Worm (Caenorhabditis elegans) whole organism, mixed stage, embryonic: ENCODE measurements around the gene lbp-2.

Experiments
- ceh-83 ChIP-seq: fragments of 200-800 bp; sonication (Bioruptor generic); optimal IDR thresholded peaks from 2 replicates; lab custom pipeline; 2018; ENCODE audit warnings: mild to moderate bottlenecking, missing genetic modification characterization, missing compliant biosample characterization
- ces-1 ChIP-seq: fragments of 150-350 bp; optimal IDR thresholded peaks from 2 replicates; lab custom pipeline; 2014; ENCODE audit warnings: missing biosample characterization, missing genetic modification reagents, missing genetic modification characterization
- elt-1 ChIP-seq: sonication (generic microtip); optimal IDR thresholded peaks from 2 replicates; lab custom pipeline; 2017; ENCODE audit warnings: missing genetic modification characterization, mild to moderate bottlenecking, missing compliant biosample characterization, antibody characterized with exemption, moderate library complexity, borderline replicate concordance; ENCODE audit not compliant: insufficient read depth
- hlh-1 ChIP-seq: fragments of 150-350 bp; optimal IDR thresholded peaks from 2 replicates; lab custom pipeline; 2014; ENCODE audit warnings: missing biosample characterization, missing genetic modification reagents, missing genetic modification characterization
- nhr-76 ChIP-seq: sonication (generic microtip); optimal IDR thresholded peaks from 2 replicates; lab custom pipeline; 2017; ENCODE audit warnings: missing biosample characterization, missing genetic modification characterization
- pha-4 ChIP-seq: fragments of 150-350 bp; optimal IDR thresholded peaks from 2 replicates; lab custom pipeline; 2018; ENCODE audit warnings: missing biosample characterization, missing genetic modification reagents, missing genetic modification characterization
- unc-39 ChIP-seq: fragments of 150-350 bp; optimal IDR thresholded peaks from 2 replicates; lab custom pipeline; 2014; ENCODE audit warnings: missing biosample characterization, missing genetic modification characterization
- ztf-11 ChIP-seq: fragments of 150-350 bp; optimal IDR thresholded peaks from 2 replicates; lab custom pipeline; 2014; ENCODE audit warnings: missing biosample characterization, missing genetic modification characterization

DNA sequence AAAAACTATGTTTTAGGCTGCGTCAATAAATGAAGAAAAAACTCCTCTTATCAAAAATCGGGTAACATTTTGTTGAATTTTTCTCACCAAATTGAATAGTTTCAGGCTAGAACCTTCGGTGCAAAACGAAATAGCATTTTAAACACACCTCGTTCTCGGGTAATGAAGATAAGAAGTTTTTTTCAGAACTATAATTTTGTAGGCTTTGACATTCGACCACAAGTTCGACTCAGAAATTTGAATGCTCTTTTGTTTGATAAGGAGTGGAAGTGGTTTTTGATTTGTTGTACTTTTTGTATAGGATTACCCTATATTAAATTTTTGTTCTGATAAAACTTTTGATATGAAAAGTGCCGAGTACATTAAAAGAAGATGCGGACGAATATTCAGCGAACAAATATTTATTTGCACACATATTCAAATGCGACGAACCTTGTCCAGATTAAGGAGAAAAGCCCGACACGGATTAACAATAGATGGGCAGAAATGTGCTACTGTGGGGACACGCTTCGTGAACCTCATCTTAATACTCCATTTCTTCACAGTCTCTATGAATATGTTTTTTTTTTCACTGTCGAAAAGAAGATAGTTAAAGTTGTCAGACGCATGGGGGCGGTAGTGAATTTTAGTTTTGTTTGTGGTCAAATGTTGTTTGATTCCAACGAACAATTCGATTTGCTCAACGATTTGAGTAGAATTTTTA, 46.3 kb downstream of the lbp-2 start:
- TF ChIP-seq hlh-1 (tag; lab: Kevin White, UChicago) (no peak), nhr-76 (tag; lab: Kevin White, UChicago) (no peak), unc-39 (tag; lab: Kevin White, UChicago) (no peak), ztf-11 (tag; lab: Kevin White, UChicago) (no peak), ceh-83 (GFP tag; lab: Kevin White, UChicago) (no peak), pha-4 (tag; lab: Kevin White, UChicago) (peak; percentile 53), elt-1 (tag; lab: Kevin White, UChicago) (no peak), ces-1 (GFP tag; lab: Kevin White, UChicago) (no peak)
